Fruit fly (Drosophila melanogaster): ENCODE results near the gene CG5928.
A peak's percentile ranks its signal among the peaks of the same experiment; 100 is the strongest.

CG5928 gene

DNA sequence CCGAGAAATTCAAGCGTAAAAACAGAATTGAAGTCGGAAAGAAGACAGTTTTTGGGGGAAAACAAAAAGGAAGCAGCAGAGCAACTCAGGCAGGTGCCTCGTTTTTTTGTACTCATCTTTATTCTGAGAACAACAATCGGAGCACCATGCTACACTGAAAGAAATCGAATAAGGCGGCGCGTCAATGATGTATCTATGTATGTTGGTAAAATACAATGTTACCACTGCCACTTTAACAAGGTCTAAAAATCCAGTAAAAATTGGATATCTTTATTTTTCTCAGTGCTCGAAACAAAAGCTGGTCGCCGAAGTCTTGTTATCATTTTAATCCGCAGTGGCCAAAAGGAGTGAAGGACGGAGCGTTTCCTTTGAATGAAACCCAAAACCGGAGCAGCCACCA lies 37.7 kb upstream of the CG5928 start (continued):
- TF ChIP-seq CG8119 (GFP tag; IDR thresholded peaks at IDR 0.05) (no peak), Met (GFP tag; optimal IDR thresholded peaks at IDR 0.05) (peak; percentile 80), Ets21C (GFP tag; optimal IDR thresholded peaks at IDR 0.05) (peak; percentile 61), Sox14 (GFP tag; optimal IDR thresholded peaks at IDR 0.05) (no peak), ss (GFP tag; optimal IDR thresholded peaks at IDR 0.05) (peak in 1 of 2 experiments; percentile 17), CG8319 (GFP tag; optimal IDR thresholded peaks at IDR 0.05) (no peak), CG6854 (GFP tag; optimal IDR thresholded peaks at IDR 0.05) (peak; percentile 41), CG31627 (GFP tag; optimal IDR thresholded peaks at IDR 0.05) (peak; percentile 69), fd59A (GFP tag; optimal IDR thresholded peaks at IDR 0.05) (no peak), CG6163 (GFP tag; IDR thresholded peaks at IDR 0.05) (peak; percentile 37; the same call in 1 of the 3 replicates), Gug (GFP tag; IDR thresholded peaks at IDR 0.05) (no peak), CG16779 (tag; optimal IDR thresholded peaks at IDR 0.05) (no peak), CG11294 (GFP tag; IDR thresholded peaks at IDR 0.05) (no peak), Hr39 (GFP tag; optimal IDR thresholded peaks at IDR 0.05) (peak; percentile 72), CG8632 (GFP tag; optimal IDR thresholded peaks at IDR 0.05) (peak; percentile 0), achi (GFP tag; optimal IDR thresholded peaks at IDR 0.05) (peak; percentile 26), CG11902 (GFP tag; optimal IDR thresholded peaks at IDR 0.05) (peak; percentile 22), fd85E (GFP tag; optimal IDR thresholded peaks at IDR 0.05) (no peak), Eip78C (GFP tag) (peak; percentile 85), CG9139 (GFP tag; optimal IDR thresholded peaks at IDR 0.05) (no peak)

- TF ChIP-seq CG10669 (GFP tag; optimal IDR thresholded peaks at IDR 0.05) (no peak), dac (GFP tag; optimal IDR thresholded peaks at IDR 0.05) (no peak), CG8119 (GFP tag; IDR thresholded peaks at IDR 0.05) (no peak), net (GFP tag; optimal IDR thresholded peaks at IDR 0.05) (no peak), CG9139 (GFP tag; optimal IDR thresholded peaks at IDR 0.05) (no peak), CG1621 (tag; optimal IDR thresholded peaks at IDR 0.05) (no peak), topi (GFP tag; optimal IDR thresholded peaks at IDR 0.05) (no peak), vri (GFP tag; optimal IDR thresholded peaks at IDR 0.05) (no peak), Smox (GFP tag; optimal IDR thresholded peaks at IDR 0.05) (no peak), Met (GFP tag; optimal IDR thresholded peaks at IDR 0.05) (no peak), ss (GFP tag; optimal IDR thresholded peaks at IDR 0.05) (no peak), Eip93F (GFP tag; optimal IDR thresholded peaks at IDR 0.05) (no peak), fd59A (GFP tag; optimal IDR thresholded peaks at IDR 0.05) (no peak), Blimp-1 (GFP tag; optimal IDR thresholded peaks at IDR 0.05) (no peak)
Measured at dm6 chrX:6030593-6030992, 37.2 kb upstream of the CG5928 start.

- no peak for TF ChIP-seq OdsH (GFP tag; optimal IDR thresholded peaks at IDR 0.05)
- no peak for TF ChIP-seq CG6854 (GFP tag; optimal IDR thresholded peaks at IDR 0.05)
- peak; percentile 52 for TF ChIP-seq lz (GFP tag; optimal IDR thresholded peaks at IDR 0.05)
- peak; percentile 66 for TF ChIP-seq cyc (GFP tag; optimal IDR thresholded peaks at IDR 0.05)
- TF ChIP-seq achi (GFP tag; optimal IDR thresholded peaks at IDR 0.05): peak; percentile 36
- TF ChIP-seq CG6163 (GFP tag; IDR thresholded peaks at IDR 0.05): peak; percentile 56
- TF ChIP-seq Sox14 (GFP tag; optimal IDR thresholded peaks at IDR 0.05): peak; percentile 31
- no peak for TF ChIP-seq dac (GFP tag; optimal IDR thresholded peaks at IDR 0.05)
- no peak for TF ChIP-seq eg (GFP tag; IDR thresholded peaks at IDR 0.05)
- peak; percentile 70 for TF ChIP-seq esn (GFP tag; optimal IDR thresholded peaks at IDR 0.05)
- peak; percentile 30 for TF ChIP-seq Eip75B (GFP tag; optimal IDR thresholded peaks at IDR 0.05)
- peak; percentile 12 for TF ChIP-seq CG34406 (GFP tag; optimal IDR thresholded peaks at IDR 0.05)
- no peak for TF ChIP-seq Eip93F (GFP tag; optimal IDR thresholded peaks at IDR 0.05)
- TF ChIP-seq acj6 (GFP tag; optimal IDR thresholded peaks at IDR 0.05): peak; percentile 42
- TF ChIP-seq Sox102F (GFP tag; optimal IDR thresholded peaks at IDR 0.05): peak; percentile 49
- no peak for TF ChIP-seq CG32006 (GFP tag; optimal IDR thresholded peaks at IDR 0.05)
- peak in 1 of 2 experiments; percentile 42 for TF ChIP-seq ss (GFP tag; optimal IDR thresholded peaks at IDR 0.05)
- peak; percentile 38 for TF ChIP-seq CG1621 (tag; optimal IDR thresholded peaks at IDR 0.05)
- TF ChIP-seq pdm3 (GFP tag; optimal IDR thresholded peaks at IDR 0.05): peak; percentile 34
- peak; percentile 50 for TF ChIP-seq CG6808 (GFP tag; optimal IDR thresholded peaks at IDR 0.05)
- TF ChIP-seq Hr39 (GFP tag; optimal IDR thresholded peaks at IDR 0.05): peak; percentile 58
- no peak for TF ChIP-seq fd85E (GFP tag; optimal IDR thresholded peaks at IDR 0.05)
- no peak for TF ChIP-seq CG11294 (GFP tag; IDR thresholded peaks at IDR 0.05)
- peak; percentile 27 for TF ChIP-seq CG11902 (GFP tag; optimal IDR thresholded peaks at IDR 0.05)
- TF ChIP-seq CG8119 (GFP tag; IDR thresholded peaks at IDR 0.05): no peak
- TF ChIP-seq Eip78C (GFP tag): peak; percentile 84
- peak; percentile 36 for TF ChIP-seq CG3919 (GFP tag; optimal IDR thresholded peaks at IDR 0.05)
- TF ChIP-seq Sox15 (GFP tag; optimal IDR thresholded peaks at IDR 0.05): peak; percentile 5
- TF ChIP-seq Lpt (GFP tag; optimal IDR thresholded peaks at IDR 0.05): no peak
- peak; percentile 66 for TF ChIP-seq topi (GFP tag; optimal IDR thresholded peaks at IDR 0.05)
- no peak for TF ChIP-seq CG6276 (GFP tag; optimal IDR thresholded peaks at IDR 0.05)
- peak; percentile 46 for TF ChIP-seq Smox (GFP tag; optimal IDR thresholded peaks at IDR 0.05)
- peak; percentile 21 for TF ChIP-seq CG8632 (GFP tag; optimal IDR thresholded peaks at IDR 0.05)
- peak; percentile 60 for TF ChIP-seq Met (GFP tag; optimal IDR thresholded peaks at IDR 0.05)
- peak; percentile 35 for TF ChIP-seq CG10631 (GFP tag; optimal IDR thresholded peaks at IDR 0.05)
Measured at dm6 chrX:6031692-6032091, 36.1 kb upstream of the CG5928 start.

Measured in whole organism, prepupa.